Fruit fly (Drosophila melanogaster) whole organism, embryonic: ENCODE data around the gene dikar.

ENCODE experiments used
- Abd-B ChIP-seq: fragments of 200-800 bp; sonication (Bioruptor generic); optimal IDR thresholded peaks from 2 replicates; lab custom pipeline; 2018; ENCODE audit warnings: missing biosample characterization, mild to moderate bottlenecking, missing genetic modification characterization, moderate library complexity
- Adf1 ChIP-seq: fragments of 200-800 bp; sonication (Bioruptor generic); IDR thresholded peaks from 2 replicates; pipeline ENCODE4 v1.3.6; 2022; ENCODE audit warnings: missing biosample characterization, missing genetic modification characterization
- CG11247 ChIP-seq: fragments of 200-800 bp; sonication (Bioruptor generic); IDR thresholded peaks from 2 replicates; pipeline ENCODE4 v1.3.6; 2022; ENCODE audit warnings: missing biosample characterization, missing genetic modification characterization
- CG11504 ChIP-seq: fragments of 200-800 bp; sonication (Bioruptor generic); optimal IDR thresholded peaks from 3 replicates; lab custom pipeline; 2019; ENCODE audit warnings: missing biosample characterization, mild to moderate bottlenecking, missing genetic modification characterization, moderate library complexity
- CG11560 ChIP-seq: fragments of 200-800 bp; sonication (Bioruptor generic); IDR thresholded peaks from 3 replicates; pipeline ENCODE4 v1.3.6; 2022; ENCODE audit warnings: missing biosample characterization, missing genetic modification characterization
- CG12391 ChIP-seq: fragments of 200-800 bp; sonication (Bioruptor generic); optimal IDR thresholded peaks from 3 replicates; lab custom pipeline; 2018; ENCODE audit warnings: missing biosample characterization, mild to moderate bottlenecking, missing genetic modification characterization, moderate library complexity
- CG13296 ChIP-seq: fragments of 200-800 bp; sonication (Bioruptor generic); optimal IDR thresholded peaks from 3 replicates; lab custom pipeline; 2018; ENCODE audit warnings: missing biosample characterization, mild to moderate bottlenecking, missing genetic modification characterization
- CG17912 ChIP-seq: fragments of 200-800 bp; sonication (Bioruptor generic); optimal IDR thresholded peaks from 2 replicates; lab custom pipeline; 2018; ENCODE audit warnings: missing biosample characterization, mild to moderate bottlenecking, missing genetic modification characterization
- CG18262 ChIP-seq: fragments of 200-800 bp; optimal IDR thresholded peaks from 3 replicates; lab custom pipeline; 2019; ENCODE audit warnings: missing biosample characterization, mild to moderate bottlenecking, missing genetic modification characterization, moderate library complexity
- CG18476 ChIP-seq: fragments of 200-800 bp; sonication (Bioruptor generic); optimal IDR thresholded peaks from 2 replicates; lab custom pipeline; 2016; ENCODE audit warnings: missing biosample characterization, mild to moderate bottlenecking, missing genetic modification characterization
- CG2202 ChIP-seq: fragments of 200-800 bp; sonication (Bioruptor generic); optimal IDR thresholded peaks from 2 replicates; lab custom pipeline; 2018; ENCODE audit warnings: missing biosample characterization, mild to moderate bottlenecking, missing genetic modification characterization
- CG30403 ChIP-seq: fragments of 200-800 bp; sonication (Bioruptor generic); optimal IDR thresholded peaks from 3 replicates; lab custom pipeline; 2016; ENCODE audit warnings: missing biosample characterization, missing genetic modification characterization
- CG30431 ChIP-seq: fragments of 200-800 bp; sonication (Bioruptor generic); optimal IDR thresholded peaks from 2 replicates; lab custom pipeline; 2017; ENCODE audit warnings: missing biosample characterization, missing genetic modification characterization
- CG4282 ChIP-seq: fragments of 200-800 bp; sonication (Bioruptor generic); optimal IDR thresholded peaks from 2 replicates; lab custom pipeline; 2016; ENCODE audit warnings: missing biosample characterization, missing genetic modification characterization
- CG4328 ChIP-seq: fragments of 200-800 bp; sonication (Bioruptor generic); optimal IDR thresholded peaks from 3 replicates; lab custom pipeline; 2017; ENCODE audit warnings: missing biosample characterization, missing genetic modification reagents, missing genetic modification characterization
- CG4730 ChIP-seq: fragments of 200-800 bp; sonication (Bioruptor generic); IDR thresholded peaks from 2 replicates; pipeline ENCODE4 v1.3.6; 2022; ENCODE audit warnings: missing biosample characterization, missing genetic modification characterization
- CG4820 ChIP-seq: fragments of 200-800 bp; sonication (Bioruptor generic); optimal IDR thresholded peaks from 3 replicates; lab custom pipeline; 2016; ENCODE audit warnings: missing biosample characterization, missing genetic modification characterization
- CG5180 ChIP-seq: fragments of 200-800 bp; sonication (Bioruptor generic); optimal IDR thresholded peaks from 3 replicates; lab custom pipeline; 2017; ENCODE audit warnings: missing biosample characterization, missing genetic modification characterization, mild to moderate bottlenecking, moderate library complexity, missing genetic modification reagents
- CG7987 ChIP-seq: fragments of 200-800 bp; sonication (Bioruptor generic); optimal IDR thresholded peaks from 2 replicates; lab custom pipeline; 2018; ENCODE audit warnings: missing biosample characterization, mild to moderate bottlenecking, missing genetic modification characterization, moderate library complexity
- Dip2 ChIP-seq: fragments of 200-800 bp; sonication (Bioruptor generic); IDR thresholded peaks from 2 replicates; pipeline ENCODE4 v1.3.6; 2022; ENCODE audit warnings: missing biosample characterization, missing genetic modification characterization
- Eip74EF ChIP-seq, 2 experiments: fragments of 200-800 bp in 1 of 2; fragments of >200 bp in 1 of 2; sonication (Bioruptor generic) in 1 of 2; optimal IDR thresholded peaks; 2 replicates each; lab custom pipeline; 2017 to 2019; ENCODE audit warnings: missing biosample characterization in 2 of 2, missing genetic modification characterization in 2 of 2, mild to moderate bottlenecking in 1 of 2, moderate library complexity in 1 of 2
- H15 ChIP-seq: fragments of 200-800 bp; sonication (Bioruptor generic); IDR thresholded peaks from 3 replicates; pipeline ENCODE4 v1.3.6; 2022; ENCODE audit warnings: missing biosample characterization, missing genetic modification characterization
- Hr51 ChIP-seq, 2 experiments: fragments of 200-800 bp; sonication (Bioruptor generic); optimal IDR thresholded peaks; 2 replicates in 1 of 2; 3 replicates in 1 of 2; lab custom pipeline; 2016 to 2018; ENCODE audit warnings: missing biosample characterization in 2 of 2, missing genetic modification characterization in 2 of 2, mild to moderate bottlenecking in 1 of 2, moderate library complexity in 1 of 2
- Meics ChIP-seq: fragments of 200-800 bp; sonication (Bioruptor generic); optimal IDR thresholded peaks from 2 replicates; lab custom pipeline; 2017; ENCODE audit warnings: missing biosample characterization, mild to moderate bottlenecking, missing genetic modification characterization
- Myb ChIP-seq: fragments of 200-800 bp; sonication (Bioruptor generic); optimal IDR thresholded peaks from 2 replicates; lab custom pipeline; 2016; ENCODE audit warnings: missing biosample characterization, missing genetic modification characterization
- Ravus ChIP-seq: fragments of 200-800 bp; sonication (Bioruptor generic); IDR thresholded peaks from 2 replicates; pipeline ENCODE4 v1.3.6; 2022; ENCODE audit warnings: missing biosample characterization, missing genetic modification characterization
- Rfx ChIP-seq: fragments of 200-800 bp; sonication (Bioruptor generic); IDR thresholded peaks from 2 replicates; pipeline ENCODE4 v1.3.6; 2022; ENCODE audit warnings: missing biosample characterization, missing genetic modification characterization
- Scr ChIP-seq: fragments of 200-800 bp; sonication (Bioruptor generic); IDR thresholded peaks from 2 replicates; pipeline ENCODE4 v1.3.6; 2022; ENCODE audit warnings: missing biosample characterization, missing genetic modification characterization; ENCODE audit not compliant: partially characterized antibody
- Sox102F ChIP-seq: fragments of 200-800 bp; sonication (Bioruptor generic); optimal IDR thresholded peaks from 2 replicates; lab custom pipeline; 2018; ENCODE audit warnings: missing biosample characterization, mild to moderate bottlenecking, missing genetic modification characterization, moderate library complexity
- bigmax ChIP-seq: fragments of 200-800 bp; sonication (Bioruptor generic); optimal IDR thresholded peaks from 2 replicates; lab custom pipeline; 2018; ENCODE audit warnings: missing biosample characterization, mild to moderate bottlenecking, missing genetic modification characterization
- cad ChIP-seq: fragments of >200 bp; optimal IDR thresholded peaks from 2 replicates; lab custom pipeline; 2017; ENCODE audit warnings: missing biosample characterization, missing genetic modification characterization
- disco-r ChIP-seq: fragments of 200-800 bp; sonication (Bioruptor generic); optimal IDR thresholded peaks from 2 replicates; lab custom pipeline; 2016; ENCODE audit warnings: missing biosample characterization, missing genetic modification characterization
- ewg ChIP-seq: fragments of 200-800 bp; sonication (Bioruptor generic); optimal IDR thresholded peaks from 3 replicates; lab custom pipeline; 2017; ENCODE audit warnings: mild to moderate bottlenecking, missing biosample characterization, missing genetic modification reagents, missing genetic modification characterization
- ftz-f1 ChIP-seq: fragments of 200-800 bp; sonication (Bioruptor generic); optimal IDR thresholded peaks from 2 replicates; lab custom pipeline; 2016; ENCODE audit warnings: missing biosample characterization, missing genetic modification characterization
- gfzf ChIP-seq: fragments of 200-800 bp; sonication (Bioruptor generic); optimal IDR thresholded peaks from 2 replicates; lab custom pipeline; 2016; ENCODE audit warnings: missing biosample characterization, mild to moderate bottlenecking, missing genetic modification characterization, moderate library complexity
- gt ChIP-seq: fragments of 200-800 bp; sonication (Bioruptor generic); IDR thresholded peaks from 2 replicates; pipeline ENCODE4 v1.3.6; 2022; ENCODE audit warnings: missing biosample characterization, missing genetic modification characterization
- ind ChIP-seq: fragments of 200-800 bp; sonication (Bioruptor generic); optimal IDR thresholded peaks from 3 replicates; lab custom pipeline; 2016; ENCODE audit warnings: missing biosample characterization, missing genetic modification characterization
- jigr1 ChIP-seq: fragments of 200-800 bp; sonication (Bioruptor generic); IDR thresholded peaks from 3 replicates; pipeline ENCODE4 v1.3.6; 2022; ENCODE audit warnings: missing biosample characterization, missing genetic modification characterization
- jing ChIP-seq: fragments of 200-800 bp; sonication (Bioruptor generic); optimal IDR thresholded peaks from 2 replicates; lab custom pipeline; 2018; ENCODE audit warnings: missing biosample characterization, mild to moderate bottlenecking, missing genetic modification characterization
- lbe ChIP-seq: fragments of 200-800 bp; sonication (Bioruptor generic); optimal IDR thresholded peaks from 2 replicates; lab custom pipeline; 2016; ENCODE audit warnings: missing biosample characterization, mild to moderate bottlenecking, missing genetic modification characterization
- p53 ChIP-seq: fragments of 200-800 bp; sonication (Bioruptor generic); optimal IDR thresholded peaks from 2 replicates; lab custom pipeline; 2016; ENCODE audit warnings: missing biosample characterization, missing genetic modification characterization
- ranshi ChIP-seq: fragments of 200-800 bp; sonication (Bioruptor generic); IDR thresholded peaks from 2 replicates; pipeline ENCODE4 v1.3.6; 2022; ENCODE audit warnings: missing biosample characterization, missing genetic modification characterization
- run ChIP-seq: fragments of 200-800 bp; sonication (Bioruptor generic); optimal IDR thresholded peaks from 3 replicates; lab custom pipeline; 2018; ENCODE audit warnings: missing biosample characterization, mild to moderate bottlenecking, missing genetic modification characterization
- sc ChIP-seq, 3 experiments: fragments of >200 bp in 2 of 3; fragments of 200-800 bp in 1 of 3; sonication (Bioruptor generic) in 1 of 3; optimal IDR thresholded peaks; 2 replicates in 2 of 3; 3 replicates in 1 of 3; lab custom pipeline; 2017; ENCODE audit warnings: mild to moderate bottlenecking in 1 of 3, missing biosample characterization in 1 of 3, missing genetic modification characterization in 1 of 3, missing genetic modification reagents in 1 of 3
- sd ChIP-seq: fragments of 200-800 bp; sonication (Bioruptor generic); optimal IDR thresholded peaks from 3 replicates; lab custom pipeline; 2018; ENCODE audit warnings: missing biosample characterization, mild to moderate bottlenecking, missing genetic modification characterization, moderate library complexity
- slbo ChIP-seq: fragments of 200-800 bp; sonication (Bioruptor generic); IDR thresholded peaks from 2 replicates; pipeline ENCODE4 v1.3.6; 2022; ENCODE audit warnings: missing biosample characterization, missing genetic modification characterization
- slp2 ChIP-seq: fragments of 200-800 bp; sonication (Bioruptor generic); optimal IDR thresholded peaks from 2 replicates; lab custom pipeline; 2016; ENCODE audit warnings: missing biosample characterization, missing genetic modification characterization
- sna ChIP-seq: fragments of 200-800 bp; sonication (Bioruptor generic); IDR thresholded peaks from 2 replicates; pipeline ENCODE4 v1.3.6; 2022; ENCODE audit warnings: missing biosample characterization, missing genetic modification characterization; ENCODE audit not compliant: partially characterized antibody
- tgo ChIP-seq: fragments of 200-800 bp; sonication (Bioruptor generic); IDR thresholded peaks from 3 replicates; pipeline ENCODE4 v1.3.6; 2022; ENCODE audit warnings: missing biosample characterization, missing genetic modification characterization
- tup ChIP-seq: fragments of 200-800 bp; sonication (Bioruptor generic); optimal IDR thresholded peaks from 2 replicates; lab custom pipeline; 2016; ENCODE audit warnings: missing biosample characterization, mild to moderate bottlenecking, missing genetic modification characterization, moderate library complexity
- zfh1 ChIP-seq: fragments of 200-800 bp; sonication (Bioruptor generic); IDR thresholded peaks from 3 replicates; pipeline ENCODE4 v1.3.6; 2022; ENCODE audit warnings: missing biosample characterization, missing genetic modification characterization

dikar gene

dm6 chr3L:6777614-6778013, 34.6 kb upstream of the dikar start (continued):
- no peak for TF ChIP-seq CG11247 (GFP tag; lab: Robert Waterston, UW)
- TF ChIP-seq CG12391 = peak; percentile 5
- TF ChIP-seq CG11560 (tag; lab: Robert Waterston, UW) = no peak
- TF ChIP-seq run (tag; lab: Kevin White, UChicago) = no peak
- TF ChIP-seq CG30403 = peak; percentile 14
- no peak for TF ChIP-seq disco-r (GFP tag; lab: Kevin White, UChicago)
- TF ChIP-seq Myb (GFP tag; lab: Kevin White, UChicago) = no peak
- no peak for TF ChIP-seq bigmax (GFP tag; lab: Kevin White, UChicago)
- TF ChIP-seq ind = peak; percentile 6
- TF ChIP-seq Abd-B (GFP tag; lab: Kevin White, UChicago) = peak; percentile 8
- TF ChIP-seq Sox102F = peak; percentile 37
- TF ChIP-seq Meics (GFP tag; lab: Kevin White, UChicago) = no peak
- TF ChIP-seq CG7987 = no peak
- no peak for TF ChIP-seq gfzf (GFP tag; lab: Kevin White, UChicago)
- no peak for TF ChIP-seq sc (optimal IDR thresholded peaks at IDR 0.05; lab: Kevin White, UChicago)
- no peak for TF ChIP-seq sc (GFP tag; optimal IDR thresholded peaks at IDR 0.05; lab: Kevin White, UChicago)
- TF ChIP-seq sd = no peak
- no peak for TF ChIP-seq p53 (GFP tag; lab: Kevin White, UChicago)
- TF ChIP-seq CG4820 (GFP tag; lab: Kevin White, UChicago) = no peak
- peak; percentile 68 for TF ChIP-seq tgo (GFP tag; lab: Robert Waterston, UW)
- TF ChIP-seq slbo = no peak
- TF ChIP-seq ewg (GFP tag; lab: Kevin White, UChicago) = no peak
- no peak for TF ChIP-seq sna (GFP tag; lab: Robert Waterston, UW)
- TF ChIP-seq Eip74EF (GFP tag; optimal IDR thresholded peaks at IDR 0.05; lab: Kevin White, UChicago) = no peak
- TF ChIP-seq Dip2 (GFP tag; lab: Robert Waterston, UW) = no peak
- TF ChIP-seq jing (GFP tag; lab: Kevin White, UChicago) = no peak
- TF ChIP-seq ranshi (GFP tag; lab: Robert Waterston, UW) = peak; percentile 14; the same call in 1 of the 2 replicates
- no peak for TF ChIP-seq CG4328 (GFP tag; lab: Kevin White, UChicago)
- no peak for TF ChIP-seq cad
- TF ChIP-seq Ravus (GFP tag; lab: Robert Waterston, UW) = no peak
- TF ChIP-seq CG11504 (tag; lab: Kevin White, UChicago) = peak; percentile 58
- no peak for TF ChIP-seq CG2202 (tag; lab: Kevin White, UChicago)
- TF ChIP-seq Hr51 (GFP tag; optimal IDR thresholded peaks at IDR 0.05; lab: Kevin White, UChicago) = peak in 1 of 2 experiments; percentile 50
- TF ChIP-seq Adf1 (GFP tag; lab: Robert Waterston, UW) = no peak
- no peak for TF ChIP-seq slp2 (GFP tag; lab: Kevin White, UChicago)
- TF ChIP-seq Rfx = peak; percentile 56
- TF ChIP-seq Scr (GFP tag; lab: Robert Waterston, UW) = no peak
- no peak for TF ChIP-seq zfh1 (GFP tag; lab: Robert Waterston, UW)
- TF ChIP-seq gt (GFP tag; lab: Robert Waterston, UW) = no peak
- no peak for TF ChIP-seq CG17912 (GFP tag; lab: Kevin White, UChicago)
- TF ChIP-seq CG13296 (GFP tag; lab: Kevin White, UChicago) = no peak
- TF ChIP-seq CG18262 (tag; lab: Kevin White, UChicago) = peak; percentile 13
- TF ChIP-seq tup (GFP tag; lab: Kevin White, UChicago) = no peak
- no peak for TF ChIP-seq CG18476 (GFP tag; lab: Kevin White, UChicago)
- TF ChIP-seq CG5180 (GFP tag; lab: Kevin White, UChicago) = no peak
- no peak for TF ChIP-seq H15 (GFP tag; lab: Robert Waterston, UW)
- TF ChIP-seq CG4730 (GFP tag; lab: Robert Waterston, UW) = peak; percentile 17; the same call in 1 of the 2 replicates
- TF ChIP-seq CG30431 (GFP tag; lab: Kevin White, UChicago) = no peak
- TF ChIP-seq ftz-f1 (GFP tag; lab: Kevin White, UChicago) = no peak
- TF ChIP-seq jigr1 (GFP tag; lab: Robert Waterston, UW) = no peak
- TF ChIP-seq lbe = no peak
- TF ChIP-seq CG4282 (GFP tag; lab: Kevin White, UChicago) = no peak
